Worm (Caenorhabditis elegans) whole organism, young adult: ENCODE data around the gene K08F8.15.

Experiments used
- F10E7.11 ChIP-seq: sonication (generic microtip); optimal IDR thresholded peaks from 2 replicates; lab custom pipeline; 2017; ENCODE audit warnings: mild to moderate bottlenecking, missing genetic modification characterization, moderate library complexity, missing compliant biosample characterization
- bed-2 ChIP-seq: fragments of 200-800 bp; sonication (Bioruptor generic); IDR thresholded peaks from 2 replicates; pipeline ENCODE4 v1.3.6; 2022; ENCODE audit warnings: missing genetic modification reagents, missing genetic modification characterization, missing compliant biosample characterization
- pha-4 ChIP-seq: fragments of 150-350 bp; sonication (generic microtip); optimal IDR thresholded peaks from 2 replicates; lab custom pipeline; 2014; ENCODE audit warnings: missing biosample characterization, missing genetic modification reagents, missing genetic modification characterization

DNA sequence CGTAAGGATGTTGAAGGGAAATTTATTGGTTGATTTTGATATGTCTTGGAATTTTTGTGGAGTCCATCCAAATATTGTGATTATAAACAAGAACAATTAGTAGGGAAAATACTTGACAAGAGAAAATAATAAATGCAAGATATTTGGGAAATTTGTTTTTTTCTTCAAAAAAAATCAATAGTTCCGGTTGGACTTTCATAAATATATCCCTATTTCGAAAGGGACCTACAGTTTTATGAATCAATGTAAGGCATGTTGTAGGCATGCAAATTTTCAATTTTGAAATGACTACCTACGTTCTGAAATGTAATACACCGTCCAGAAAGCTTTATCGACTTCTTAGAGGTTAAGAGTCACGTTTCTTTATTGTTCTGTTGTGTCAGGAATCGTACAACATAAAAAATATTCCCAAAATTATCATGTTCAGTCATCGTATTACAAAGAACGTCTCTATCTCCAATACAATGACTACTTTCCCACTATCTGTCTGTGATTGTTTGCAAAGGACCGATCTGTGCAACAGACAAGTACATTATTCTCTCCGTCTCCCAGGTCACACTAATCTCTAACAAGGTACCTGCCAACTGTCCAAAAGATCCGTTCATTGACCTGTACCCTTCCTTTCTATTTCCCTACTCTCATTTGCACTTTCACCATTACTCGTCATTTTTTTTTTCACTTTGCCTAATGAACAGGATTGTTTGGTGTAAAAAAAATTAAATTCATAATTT lies 23.4 kb downstream of the K08F8.15 start, which contains the start of gene F07H5.13:
- TF ChIP-seq pha-4 (tag; lab: Kevin White, UChicago) (no peak), bed-2 (no peak), F10E7.11 (tag; lab: Kevin White, UChicago) (no peak)
